Worm (Caenorhabditis elegans) whole organism, late embryonic: Measurements from ENCODE around the gene C14C6.13.

Source experiments
- ceh-14 ChIP-seq: sonication (generic microtip); optimal IDR thresholded peaks from 2 replicates; lab custom pipeline; 2016; ENCODE audit warnings: missing genotype, missing genetic modification characterization, missing compliant biosample characterization
- ceh-30 ChIP-seq: fragments of 150-350 bp; optimal IDR thresholded peaks from 2 replicates; lab custom pipeline; 2014; ENCODE audit warnings: missing biosample characterization, missing genetic modification characterization
- elt-2 ChIP-seq: sonication (generic microtip); optimal IDR thresholded peaks from 2 replicates; lab custom pipeline; 2016; ENCODE audit warnings: missing genetic modification reagents, missing genetic modification characterization, missing compliant biosample characterization
- fax-1 ChIP-seq: sonication (generic microtip); optimal IDR thresholded peaks from 2 replicates; lab custom pipeline; 2016; ENCODE audit warnings: missing genotype, missing genetic modification characterization, missing compliant biosample characterization
- fkh-10 ChIP-seq: fragments of 150-350 bp; optimal IDR thresholded peaks from 2 replicates; lab custom pipeline; 2014; ENCODE audit warnings: missing biosample characterization, missing genetic modification reagents, missing genetic modification characterization
- hlh-30 ChIP-seq: sonication (generic microtip); optimal IDR thresholded peaks from 2 replicates; lab custom pipeline; 2017; ENCODE audit warnings: antibody characterized with exemption, missing genetic modification characterization, missing compliant biosample characterization; ENCODE audit not compliant: insufficient read depth
- nfya-1 ChIP-seq: sonication (generic microtip); optimal IDR thresholded peaks from 2 replicates; lab custom pipeline; 2017; ENCODE audit warnings: missing genetic modification characterization, mild to moderate bottlenecking, missing compliant biosample characterization, antibody characterized with exemption, moderate library complexity
- rnt-1 ChIP-seq: sonication (generic microtip); optimal IDR thresholded peaks from 2 replicates; lab custom pipeline; 2016; ENCODE audit warnings: missing genetic modification characterization, missing compliant biosample characterization
- sox-2 ChIP-seq: fragments of 200-800 bp; sonication (Bioruptor generic); IDR thresholded peaks from 2 replicates; pipeline ENCODE4 v1.3.6; 2022; ENCODE audit warnings: missing genetic modification reagents, missing genetic modification characterization, missing compliant biosample characterization
- tbx-2 ChIP-seq: sonication (generic microtip); optimal IDR thresholded peaks from 2 replicates; lab custom pipeline; 2016; ENCODE audit warnings: missing genetic modification characterization, missing compliant biosample characterization

DNA sequence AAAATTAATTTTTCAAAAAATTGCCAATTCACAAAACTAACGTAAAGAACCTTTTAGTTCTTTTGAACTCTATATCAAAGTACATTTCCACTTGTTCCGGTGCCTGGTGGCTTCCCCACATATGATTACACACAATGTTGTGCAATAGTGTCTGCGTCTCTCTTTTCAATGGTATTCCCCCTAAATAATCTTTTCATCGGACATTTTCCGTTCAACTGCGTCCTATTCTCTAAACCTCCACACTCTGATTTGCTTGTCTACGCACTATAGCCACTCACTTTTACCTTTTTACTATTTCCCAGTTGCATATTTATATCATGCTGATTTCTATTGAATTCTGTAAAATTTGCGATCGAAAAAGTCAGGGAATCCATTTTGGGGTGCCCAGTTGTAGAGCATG, 42.5 kb downstream of the C14C6.13 start, which contains the start of gene nhr-58:
- TF ChIP-seq tbx-2 (tag; lab: Kevin White, UChicago) (peak; percentile 38), elt-2 (tag; lab: Kevin White, UChicago) (peak; percentile 72), nfya-1 (tag; lab: Kevin White, UChicago) (peak; percentile 34), fax-1 (tag; lab: Kevin White, UChicago) (no peak), ceh-30 (no peak), fkh-10 (GFP tag; lab: Kevin White, UChicago) (no peak), ceh-14 (tag; lab: Kevin White, UChicago) (no peak), hlh-30 (no peak), rnt-1 (tag; lab: Kevin White, UChicago) (no peak), sox-2 (GFP tag; lab: Robert Waterston, UW) (no peak)
